Fruit fly (Drosophila melanogaster) whole organism, prepupa: ENCODE data around the gene CG43965.
A peak's percentile ranks its signal among the peaks of the same experiment; 100 is the strongest.

Source experiments
- CG10631 ChIP-seq: fragments of 200-800 bp; sonication (Bioruptor generic); optimal IDR thresholded peaks from 2 replicates; lab custom pipeline; 2016; ENCODE audit warnings: missing biosample characterization, missing genetic modification characterization
- CG10669 ChIP-seq: fragments of 200-800 bp; sonication (Bioruptor generic); optimal IDR thresholded peaks from 3 replicates; lab custom pipeline; 2018; ENCODE audit warnings: missing biosample characterization, mild to moderate bottlenecking, missing genetic modification characterization, moderate library complexity
- CG11294 ChIP-seq: fragments of 200-800 bp; sonication (Bioruptor generic); IDR thresholded peaks from 2 replicates; pipeline ENCODE4 v1.3.6; 2022; ENCODE audit warnings: missing biosample characterization, missing genetic modification characterization
- CG11762 ChIP-seq: fragments of 200-800 bp; sonication (Bioruptor generic); optimal IDR thresholded peaks from 3 replicates; lab custom pipeline; 2016; ENCODE audit warnings: missing biosample characterization, missing genetic modification characterization; ENCODE audit not compliant: insufficient read depth
- CG11902 ChIP-seq: fragments of 200-800 bp; sonication (Bioruptor generic); optimal IDR thresholded peaks from 3 replicates; lab custom pipeline; 2016; ENCODE audit warnings: missing biosample characterization, missing genetic modification characterization
- CG1621 ChIP-seq: fragments of 200-800 bp; sonication (Bioruptor generic); optimal IDR thresholded peaks from 3 replicates; lab custom pipeline; 2018; ENCODE audit warnings: missing biosample characterization, mild to moderate bottlenecking, missing genetic modification characterization
- CG16779 ChIP-seq: fragments of 200-800 bp; sonication (Bioruptor generic); optimal IDR thresholded peaks from 3 replicates; lab custom pipeline; 2017; ENCODE audit warnings: missing biosample characterization, mild to moderate bottlenecking, missing genetic modification characterization
- CG3032 ChIP-seq: fragments of 200-800 bp; optimal IDR thresholded peaks from 2 replicates; lab custom pipeline; 2019; ENCODE audit warnings: missing biosample characterization, mild to moderate bottlenecking, missing genetic modification characterization, moderate library complexity
- CG31627 ChIP-seq: fragments of 200-800 bp; sonication (Bioruptor generic); optimal IDR thresholded peaks from 3 replicates; lab custom pipeline; 2016; ENCODE audit warnings: missing biosample characterization, missing genetic modification characterization
- CG32006 ChIP-seq: fragments of 200-800 bp; sonication (Bioruptor generic); optimal IDR thresholded peaks from 3 replicates; lab custom pipeline; 2017; ENCODE audit warnings: missing biosample characterization, mild to moderate bottlenecking, missing genetic modification characterization
- CG34406 ChIP-seq: fragments of 200-800 bp; sonication (Bioruptor generic); optimal IDR thresholded peaks from 3 replicates; lab custom pipeline; 2016; ENCODE audit warnings: missing biosample characterization, missing genetic modification characterization
- CG3919 ChIP-seq: fragments of 200-800 bp; sonication (Bioruptor generic); optimal IDR thresholded peaks from 3 replicates; lab custom pipeline; 2016; ENCODE audit warnings: missing biosample characterization, missing genetic modification characterization
- CG4318 ChIP-seq: fragments of 200-800 bp; sonication (Bioruptor generic); optimal IDR thresholded peaks from 3 replicates; lab custom pipeline; 2017; ENCODE audit warnings: missing biosample characterization, mild to moderate bottlenecking, missing genetic modification characterization
- CG6163 ChIP-seq: fragments of 200-800 bp; sonication (Bioruptor generic); IDR thresholded peaks from 3 replicates; pipeline ENCODE4 v1.3.6; 2022; ENCODE audit warnings: missing biosample characterization, missing genetic modification characterization
- CG6276 ChIP-seq: fragments of 200-800 bp; sonication (Bioruptor generic); optimal IDR thresholded peaks from 2 replicates; lab custom pipeline; 2017; ENCODE audit warnings: missing biosample characterization, mild to moderate bottlenecking, missing genetic modification characterization
- CG6792 ChIP-seq: fragments of 200-800 bp; sonication (Bioruptor generic); optimal IDR thresholded peaks from 3 replicates; lab custom pipeline; 2016; ENCODE audit warnings: missing biosample characterization, missing genetic modification characterization
- CG6808 ChIP-seq: fragments of 200-800 bp; sonication (Bioruptor generic); optimal IDR thresholded peaks from 3 replicates; lab custom pipeline; 2017; ENCODE audit warnings: missing biosample characterization, missing genetic modification characterization, mild to moderate bottlenecking, moderate library complexity, missing genetic modification reagents
- CG6854 ChIP-seq: fragments of 200-800 bp; sonication (Bioruptor generic); optimal IDR thresholded peaks from 2 replicates; lab custom pipeline; 2017; ENCODE audit warnings: missing biosample characterization, mild to moderate bottlenecking, missing genetic modification characterization
- CG7368 ChIP-seq: fragments of 200-800 bp; sonication (Bioruptor generic); optimal IDR thresholded peaks from 3 replicates; lab custom pipeline; 2016; ENCODE audit warnings: missing biosample characterization, missing genetic modification characterization
- CG8119 ChIP-seq: fragments of 200-800 bp; sonication (Bioruptor generic); IDR thresholded peaks from 3 replicates; pipeline ENCODE4 v1.3.6; 2022; ENCODE audit warnings: missing biosample characterization, missing genetic modification characterization
- CG8319 ChIP-seq: fragments of 200-800 bp; sonication (Bioruptor generic); optimal IDR thresholded peaks from 3 replicates; lab custom pipeline; 2016; ENCODE audit warnings: missing biosample characterization, missing genetic modification characterization
- CG8632 ChIP-seq: fragments of 200-800 bp; sonication (Bioruptor generic); optimal IDR thresholded peaks from 3 replicates; lab custom pipeline; 2016; ENCODE audit warnings: missing biosample characterization, missing genetic modification characterization
- CG9139 ChIP-seq: fragments of 200-800 bp; sonication (Bioruptor generic); optimal IDR thresholded peaks from 3 replicates; lab custom pipeline; 2017; ENCODE audit warnings: missing biosample characterization, mild to moderate bottlenecking, missing genetic modification characterization
- Eip78C ChIP-seq: fragments of 200-800 bp; sonication (Bioruptor generic); peaks from one replicate; lab custom pipeline; 2016; ENCODE audit warnings: missing biosample characterization, missing genetic modification characterization
- Eip93F ChIP-seq: fragments of 200-800 bp; sonication (Bioruptor generic); optimal IDR thresholded peaks from 2 replicates; lab custom pipeline; 2016; ENCODE audit warnings: missing biosample characterization, mild to moderate bottlenecking, missing genetic modification characterization
- Ets21C ChIP-seq: fragments of 200-800 bp; sonication (Bioruptor generic); optimal IDR thresholded peaks from 3 replicates; lab custom pipeline; 2016; ENCODE audit warnings: missing biosample characterization, missing genetic modification characterization
- Ets96B ChIP-seq: fragments of 200-800 bp; optimal IDR thresholded peaks from 2 replicates; lab custom pipeline; 2019; ENCODE audit warnings: missing biosample characterization, mild to moderate bottlenecking, missing genetic modification characterization, moderate library complexity
- Gug ChIP-seq: fragments of 200-800 bp; sonication (Bioruptor generic); IDR thresholded peaks from 2 replicates; pipeline ENCODE4 v1.3.6; 2022; ENCODE audit warnings: missing biosample characterization, missing genetic modification characterization
- Hr38 ChIP-seq: sonication (Bioruptor generic); optimal IDR thresholded peaks from 2 replicates; lab custom pipeline; 2016; ENCODE audit warnings: missing biosample characterization, missing genetic modification characterization
- Hr4 ChIP-seq: fragments of 200-800 bp; sonication (Bioruptor generic); optimal IDR thresholded peaks from 3 replicates; lab custom pipeline; 2016; ENCODE audit warnings: missing biosample characterization, missing genetic modification characterization
- Lpt ChIP-seq: fragments of 200-800 bp; sonication (Bioruptor generic); optimal IDR thresholded peaks from 3 replicates; lab custom pipeline; 2016; ENCODE audit warnings: missing biosample characterization, missing genetic modification characterization
- Met ChIP-seq: fragments of 200-800 bp; sonication (Bioruptor generic); optimal IDR thresholded peaks from 3 replicates; lab custom pipeline; 2016; ENCODE audit warnings: missing biosample characterization, missing genetic modification characterization
- OdsH ChIP-seq: fragments of 200-800 bp; sonication (Bioruptor generic); optimal IDR thresholded peaks from 3 replicates; lab custom pipeline; 2016; ENCODE audit warnings: missing biosample characterization, missing genetic modification characterization
- Smox ChIP-seq: fragments of 200-800 bp; sonication (Bioruptor generic); optimal IDR thresholded peaks from 3 replicates; lab custom pipeline; 2016; ENCODE audit warnings: missing biosample characterization, missing genetic modification characterization
- Sox102F ChIP-seq: fragments of 200-800 bp; sonication (Bioruptor generic); optimal IDR thresholded peaks from 2 replicates; lab custom pipeline; 2016; ENCODE audit warnings: missing biosample characterization, mild to moderate bottlenecking, missing genetic modification characterization
- Sox14 ChIP-seq: fragments of 200-800 bp; sonication (Bioruptor generic); optimal IDR thresholded peaks from 3 replicates; lab custom pipeline; 2016; ENCODE audit warnings: missing biosample characterization, missing genetic modification characterization
- Sox15 ChIP-seq: fragments of 200-800 bp; sonication (Bioruptor generic); optimal IDR thresholded peaks from 3 replicates; lab custom pipeline; 2016; ENCODE audit warnings: missing biosample characterization, missing genetic modification characterization
- acj6 ChIP-seq: fragments of 200-800 bp; sonication (Bioruptor generic); optimal IDR thresholded peaks from 3 replicates; lab custom pipeline; 2016; ENCODE audit warnings: missing biosample characterization, missing genetic modification characterization
- cyc ChIP-seq: fragments of 200-800 bp; sonication (Bioruptor generic); optimal IDR thresholded peaks from 3 replicates; lab custom pipeline; 2016; ENCODE audit warnings: missing biosample characterization, missing genetic modification characterization
- dac ChIP-seq: fragments of 200-800 bp; sonication (Bioruptor generic); optimal IDR thresholded peaks from 2 replicates; lab custom pipeline; 2017; ENCODE audit warnings: missing biosample characterization, mild to moderate bottlenecking, missing genetic modification characterization
- dsx ChIP-seq: fragments of 200-800 bp; optimal IDR thresholded peaks from 3 replicates; lab custom pipeline; 2019; ENCODE audit warnings: missing biosample characterization, mild to moderate bottlenecking, missing genetic modification characterization, moderate library complexity; ENCODE audit not compliant: poor library complexity, severe bottlenecking
- eg ChIP-seq: fragments of 200-800 bp; sonication (Bioruptor generic); IDR thresholded peaks from 3 replicates; pipeline ENCODE4 v1.3.6; 2022; ENCODE audit warnings: missing biosample characterization, missing genetic modification characterization
- esn ChIP-seq: fragments of 200-800 bp; sonication (Bioruptor generic); optimal IDR thresholded peaks from 2 replicates; lab custom pipeline; 2016; ENCODE audit warnings: missing biosample characterization, mild to moderate bottlenecking, missing genetic modification characterization, moderate library complexity
- fd85E ChIP-seq: fragments of 200-800 bp; sonication (Bioruptor generic); optimal IDR thresholded peaks from 3 replicates; lab custom pipeline; 2016; ENCODE audit warnings: missing biosample characterization, missing genetic modification characterization
- fkh ChIP-seq: fragments of 200-800 bp; sonication (Bioruptor generic); optimal IDR thresholded peaks from 3 replicates; lab custom pipeline; 2017; ENCODE audit warnings: missing biosample characterization, mild to moderate bottlenecking, missing genetic modification characterization, moderate library complexity
- lz ChIP-seq: fragments of 200-800 bp; sonication (Bioruptor generic); optimal IDR thresholded peaks from 3 replicates; lab custom pipeline; 2016; ENCODE audit warnings: missing biosample characterization, missing genetic modification characterization
- net ChIP-seq: fragments of 200-800 bp; sonication (Bioruptor generic); optimal IDR thresholded peaks from 3 replicates; lab custom pipeline; 2016; ENCODE audit warnings: missing biosample characterization, missing genetic modification characterization
- pdm3 ChIP-seq: fragments of 200-800 bp; sonication (Bioruptor generic); optimal IDR thresholded peaks from 3 replicates; lab custom pipeline; 2016; ENCODE audit warnings: missing biosample characterization, missing genetic modification characterization
- svp ChIP-seq: fragments of 200-800 bp; sonication (Bioruptor generic); peaks from one replicate; lab custom pipeline; 2016; ENCODE audit warnings: missing biosample characterization, missing genetic modification characterization
- topi ChIP-seq: fragments of 200-800 bp; sonication (Bioruptor generic); optimal IDR thresholded peaks from 3 replicates; lab custom pipeline; 2016; ENCODE audit warnings: missing biosample characterization, missing genetic modification characterization

Gene CG43965

dm6 chr3L:8718602-8719001 lies 7.0 kb downstream of the CG43965 start:
- TF ChIP-seq cyc, result peak; percentile 13
- TF ChIP-seq fd85E (GFP tag; lab: Kevin White, UChicago), result no peak
- no peak for TF ChIP-seq dsx
- no peak for TF ChIP-seq CG8119
- no peak for TF ChIP-seq dac (GFP tag; lab: Kevin White, UChicago)
- peak; percentile 22 for TF ChIP-seq svp (GFP tag; lab: Kevin White, UChicago)
- TF ChIP-seq Ets21C, result no peak
- no peak for TF ChIP-seq pdm3 (GFP tag; lab: Kevin White, UChicago)
- TF ChIP-seq Met (GFP tag; lab: Kevin White, UChicago), result peak; percentile 13
- TF ChIP-seq Eip78C, result peak; percentile 36
- peak; percentile 12 for TF ChIP-seq esn (GFP tag; lab: Kevin White, UChicago)
- peak; percentile 6 for TF ChIP-seq CG3919 (GFP tag; lab: Kevin White, UChicago)

- TF ChIP-seq CG10631 (GFP tag; lab: Kevin White, UChicago) (peak; percentile 35), Sox15 (GFP tag; lab: Kevin White, UChicago) (no peak), lz (GFP tag; lab: Kevin White, UChicago) (peak; percentile 48), Sox14 (GFP tag; lab: Kevin White, UChicago) (peak; percentile 43), topi (GFP tag; lab: Kevin White, UChicago) (peak; percentile 67), CG31627 (GFP tag; lab: Kevin White, UChicago) (peak; percentile 47), dsx (no peak), CG11902 (GFP tag; lab: Kevin White, UChicago) (no peak), CG4318 (GFP tag; lab: Kevin White, UChicago) (peak; percentile 25), CG6276 (GFP tag; lab: Kevin White, UChicago) (peak; percentile 9), CG9139 (GFP tag; lab: Kevin White, UChicago) (no peak), CG11294 (GFP tag; lab: Robert Waterston, UW) (no peak), Ets96B (peak; percentile 7), Smox (peak; percentile 68), Lpt (GFP tag; lab: Kevin White, UChicago) (no peak), acj6 (peak; percentile 35), CG34406 (GFP tag; lab: Kevin White, UChicago) (peak; percentile 33), Eip78C (peak; percentile 83), OdsH (GFP tag; lab: Kevin White, UChicago) (peak; percentile 40), eg (GFP tag; lab: Robert Waterston, UW) (no peak), cyc (peak; percentile 52), CG32006 (peak; percentile 66), CG8319 (GFP tag; lab: Kevin White, UChicago) (no peak), CG10669 (no peak), CG6163 (no peak), Sox102F (GFP tag; lab: Kevin White, UChicago) (peak; percentile 61), CG6854 (GFP tag; lab: Kevin White, UChicago) (no peak), dac (GFP tag; lab: Kevin White, UChicago) (no peak), Eip93F (GFP tag; lab: Kevin White, UChicago) (no peak), esn (GFP tag; lab: Kevin White, UChicago) (peak; percentile 68), CG3032 (tag; lab: Kevin White, UChicago) (peak; percentile 23), Gug (GFP tag; lab: Robert Waterston, UW) (no peak), Hr4 (GFP tag; lab: Kevin White, UChicago) (peak; percentile 50), CG6792 (peak; percentile 31), Met (GFP tag; lab: Kevin White, UChicago) (peak; percentile 65), pdm3 (GFP tag; lab: Kevin White, UChicago) (peak; percentile 25), CG3919 (GFP tag; lab: Kevin White, UChicago) (peak; percentile 44), CG16779 (tag; lab: Kevin White, UChicago) (no peak), fd85E (GFP tag; lab: Kevin White, UChicago) (no peak), CG11762 (GFP tag; lab: Kevin White, UChicago) (no peak), Hr38 (no peak), CG8632 (peak; percentile 14), CG1621 (no peak), CG7368 (GFP tag; lab: Kevin White, UChicago) (no peak), svp (GFP tag; lab: Kevin White, UChicago) (peak; percentile 85), CG6808 (GFP tag; lab: Kevin White, UChicago) (peak; percentile 29), net (GFP tag; lab: Kevin White, UChicago) (peak; percentile 31), fkh (GFP tag; lab: Kevin White, UChicago) (no peak), CG8119 (no peak)
Measured at dm6 chr3L:8716013-8716412, 9.6 kb downstream of the CG43965 start.
